Fruit fly (Drosophila melanogaster) whole organism, embryonic: ENCODE measurements around the gene Mgat4b.
A peak's percentile ranks its signal among the peaks of the same experiment; 100 is the strongest.

ENCODE experiments used
- Adf1 ChIP-seq: fragments of 200-800 bp; sonication (Bioruptor generic); IDR thresholded peaks from 2 replicates; pipeline ENCODE4 v1.3.6; 2022; ENCODE audit warnings: missing biosample characterization, missing genetic modification characterization
- Asciz ChIP-seq: fragments of 200-800 bp; sonication (Bioruptor generic); optimal IDR thresholded peaks from 2 replicates; lab custom pipeline; 2017; ENCODE audit warnings: missing biosample characterization, mild to moderate bottlenecking, missing genetic modification characterization, missing genetic modification reagents
- Atf3 ChIP-seq: fragments of 200-800 bp; sonication (Bioruptor generic); optimal IDR thresholded peaks from 3 replicates; lab custom pipeline; 2016; ENCODE audit warnings: missing biosample characterization, missing genetic modification characterization
- B-H2 ChIP-seq: fragments of 200-800 bp; sonication (Bioruptor generic); optimal IDR thresholded peaks from 2 replicates; lab custom pipeline; 2018; ENCODE audit warnings: missing biosample characterization, mild to moderate bottlenecking, missing genetic modification characterization
- CG10543 ChIP-seq: fragments of 200-800 bp; sonication (Bioruptor generic); optimal IDR thresholded peaks from 3 replicates; lab custom pipeline; 2017; ENCODE audit warnings: missing biosample characterization, mild to moderate bottlenecking, missing genetic modification characterization, moderate library complexity
- CG13424 ChIP-seq: fragments of 200-800 bp; sonication (Bioruptor generic); optimal IDR thresholded peaks from 2 replicates; lab custom pipeline; 2019; ENCODE audit warnings: missing biosample characterization, mild to moderate bottlenecking, missing genetic modification characterization, moderate library complexity
- CG14710 ChIP-seq: fragments of 200-800 bp; sonication (Bioruptor generic); optimal IDR thresholded peaks from 3 replicates; lab custom pipeline; 2019; ENCODE audit warnings: missing biosample characterization, mild to moderate bottlenecking, missing genetic modification characterization, moderate library complexity
- CG15073 ChIP-seq: fragments of 200-800 bp; sonication (Bioruptor generic); optimal IDR thresholded peaks from 2 replicates; lab custom pipeline; 2016; ENCODE audit warnings: missing biosample characterization, missing genetic modification characterization
- CG17568 ChIP-seq: fragments of 200-800 bp; sonication (Bioruptor generic); optimal IDR thresholded peaks from 2 replicates; lab custom pipeline; 2018; ENCODE audit warnings: missing biosample characterization, mild to moderate bottlenecking, missing genetic modification characterization, moderate library complexity
- CG1792 ChIP-seq: fragments of 200-800 bp; sonication (Bioruptor generic); optimal IDR thresholded peaks from 2 replicates; lab custom pipeline; 2016; ENCODE audit warnings: missing biosample characterization, missing genetic modification characterization
- CG2120 ChIP-seq: fragments of 200-800 bp; sonication (Bioruptor generic); optimal IDR thresholded peaks from 3 replicates; lab custom pipeline; 2016; ENCODE audit warnings: missing biosample characterization, missing genetic modification characterization
- CG2889 ChIP-seq: fragments of 200-800 bp; sonication (Bioruptor generic); IDR thresholded peaks from 3 replicates; pipeline ENCODE4 v1.3.6; 2022; ENCODE audit warnings: missing biosample characterization, missing genetic modification characterization
- CG31224 ChIP-seq: fragments of 200-800 bp; sonication (Bioruptor generic); IDR thresholded peaks from 2 replicates; pipeline ENCODE4 v1.3.6; 2022; ENCODE audit warnings: missing biosample characterization, missing genetic modification characterization
- CG4424 ChIP-seq: fragments of 200-800 bp; sonication (Bioruptor generic); optimal IDR thresholded peaks from 3 replicates; lab custom pipeline; 2016; ENCODE audit warnings: missing biosample characterization, missing genetic modification characterization
- CG7786 ChIP-seq: fragments of 200-800 bp; sonication (Bioruptor generic); optimal IDR thresholded peaks from 2 replicates; lab custom pipeline; 2016; ENCODE audit warnings: missing biosample characterization, missing genetic modification characterization
- CG7963 ChIP-seq: fragments of 200-800 bp; sonication (Bioruptor generic); IDR thresholded peaks from 3 replicates; pipeline ENCODE4 v1.3.6; 2022; ENCODE audit warnings: missing biosample characterization, missing genetic modification characterization; ENCODE audit not compliant: partially characterized antibody
- CG8089 ChIP-seq: fragments of 200-800 bp; sonication (Bioruptor generic); optimal IDR thresholded peaks from 3 replicates; lab custom pipeline; 2016; ENCODE audit warnings: missing biosample characterization, missing genetic modification characterization
- CG9727 ChIP-seq: fragments of 200-800 bp; sonication (Bioruptor generic); optimal IDR thresholded peaks from 3 replicates; lab custom pipeline; 2017; ENCODE audit warnings: missing biosample characterization, mild to moderate bottlenecking, missing genetic modification characterization
- CG9797 ChIP-seq: fragments of 200-800 bp; sonication (Bioruptor generic); optimal IDR thresholded peaks from 3 replicates; lab custom pipeline; 2018; ENCODE audit warnings: missing biosample characterization, mild to moderate bottlenecking, missing genetic modification characterization
- CG9932 ChIP-seq: fragments of 200-800 bp; sonication (Bioruptor generic); IDR thresholded peaks from 2 replicates; pipeline ENCODE4 v1.3.6; 2022; ENCODE audit warnings: missing biosample characterization, missing genetic modification characterization
- CkIIα-i1 ChIP-seq: fragments of 200-800 bp; sonication (Bioruptor generic); IDR thresholded peaks from 2 replicates; pipeline ENCODE4 v1.3.6; 2022; ENCODE audit warnings: missing biosample characterization, missing genetic modification characterization
- D19A ChIP-seq: fragments of 200-800 bp; optimal IDR thresholded peaks from 3 replicates; lab custom pipeline; 2019; ENCODE audit warnings: missing biosample characterization, mild to moderate bottlenecking, missing genetic modification characterization, moderate library complexity
- D19B ChIP-seq: fragments of 200-800 bp; sonication (Bioruptor generic); optimal IDR thresholded peaks from 2 replicates; lab custom pipeline; 2017; ENCODE audit warnings: missing biosample characterization, mild to moderate bottlenecking, missing genetic modification characterization
- Eip74EF ChIP-seq, 2 experiments: fragments of 200-800 bp in 1 of 2; fragments of >200 bp in 1 of 2; sonication (Bioruptor generic) in 1 of 2; optimal IDR thresholded peaks; 2 replicates each; lab custom pipeline; 2017 to 2019; ENCODE audit warnings: missing biosample characterization in 2 of 2, missing genetic modification characterization in 2 of 2, mild to moderate bottlenecking in 1 of 2, moderate library complexity in 1 of 2
- Ets97D ChIP-seq: fragments of 200-800 bp; sonication (Bioruptor generic); optimal IDR thresholded peaks from 3 replicates; lab custom pipeline; 2016; ENCODE audit warnings: missing biosample characterization, missing genetic modification characterization
- Fer2 ChIP-seq: fragments of 200-800 bp; sonication (Bioruptor generic); optimal IDR thresholded peaks from 2 replicates; lab custom pipeline; 2018; ENCODE audit warnings: missing biosample characterization, mild to moderate bottlenecking, missing genetic modification characterization, moderate library complexity
- HHEX ChIP-seq: fragments of 200-800 bp; sonication (Bioruptor generic); optimal IDR thresholded peaks from 3 replicates; lab custom pipeline; 2017; ENCODE audit warnings: missing biosample characterization, mild to moderate bottlenecking, missing genetic modification characterization, missing genetic modification reagents
- Hsf ChIP-seq: fragments of 200-800 bp; sonication (Bioruptor generic); optimal IDR thresholded peaks from 3 replicates; lab custom pipeline; 2016; ENCODE audit warnings: missing biosample characterization, missing genetic modification characterization
- Mes4 ChIP-seq: fragments of 200-800 bp; sonication (Bioruptor generic); optimal IDR thresholded peaks from 2 replicates; lab custom pipeline; 2016; ENCODE audit warnings: missing biosample characterization, missing genetic modification characterization
- Myb ChIP-seq: fragments of 200-800 bp; sonication (Bioruptor generic); optimal IDR thresholded peaks from 2 replicates; lab custom pipeline; 2016; ENCODE audit warnings: missing biosample characterization, missing genetic modification characterization
- Nf-YB ChIP-seq: fragments of 200-800 bp; sonication (Bioruptor generic); optimal IDR thresholded peaks from 3 replicates; lab custom pipeline; 2019; ENCODE audit warnings: missing biosample characterization, mild to moderate bottlenecking, missing genetic modification characterization, moderate library complexity
- Opbp ChIP-seq: fragments of 200-800 bp; sonication (Bioruptor generic); IDR thresholded peaks from 3 replicates; pipeline ENCODE4 v1.3.6; 2022; ENCODE audit warnings: missing biosample characterization, missing genetic modification characterization; ENCODE audit not compliant: partially characterized antibody
- btn ChIP-seq: fragments of 200-800 bp; sonication (Bioruptor generic); optimal IDR thresholded peaks from 2 replicates; lab custom pipeline; 2016; ENCODE audit warnings: missing biosample characterization, missing genetic modification characterization
- caup ChIP-seq: fragments of 200-800 bp; sonication (Bioruptor generic); optimal IDR thresholded peaks from 3 replicates; lab custom pipeline; 2017; ENCODE audit warnings: missing biosample characterization, mild to moderate bottlenecking, missing genetic modification characterization, moderate library complexity; ENCODE audit not compliant: severe bottlenecking
- dimm ChIP-seq: fragments of 200-800 bp; sonication (Bioruptor generic); IDR thresholded peaks from 2 replicates; pipeline ENCODE4 v1.3.6; 2022; ENCODE audit warnings: missing biosample characterization, missing genetic modification characterization
- ems ChIP-seq: fragments of 200-800 bp; sonication (Bioruptor generic); optimal IDR thresholded peaks from 3 replicates; lab custom pipeline; 2016; ENCODE audit warnings: missing biosample characterization, missing genetic modification characterization
- gcm ChIP-seq: fragments of 200-800 bp; sonication (Bioruptor generic); optimal IDR thresholded peaks from 2 replicates; lab custom pipeline; 2019; ENCODE audit warnings: missing biosample characterization, mild to moderate bottlenecking, missing genetic modification characterization, moderate library complexity
- gcm2 ChIP-seq: fragments of 200-800 bp; sonication (Bioruptor generic); optimal IDR thresholded peaks from 2 replicates; lab custom pipeline; 2016; ENCODE audit warnings: missing biosample characterization, missing genetic modification characterization
- grn ChIP-seq: fragments of 200-800 bp; sonication (Bioruptor generic); optimal IDR thresholded peaks from 3 replicates; lab custom pipeline; 2017; ENCODE audit warnings: missing biosample characterization, missing genetic modification characterization
- hkb ChIP-seq, 2 experiments: fragments of 200-800 bp in 1 of 2; fragments of >200 bp in 1 of 2; sonication (Bioruptor generic) in 1 of 2; IDR thresholded peaks in 1 of 2; optimal IDR thresholded peaks in 1 of 2; 2 replicates each; pipeline versions ENCODE4 v1.3.6 to Lab custom; 2017 to 2022; ENCODE audit warnings: missing biosample characterization in 1 of 2, missing genetic modification characterization in 1 of 2
- nerfin-2 ChIP-seq: fragments of 200-800 bp; sonication (Bioruptor generic); IDR thresholded peaks from 2 replicates; pipeline ENCODE4 v1.3.6; 2022; ENCODE audit warnings: missing biosample characterization, missing genetic modification characterization; ENCODE audit not compliant: partially characterized antibody
- p53 ChIP-seq: fragments of 200-800 bp; sonication (Bioruptor generic); optimal IDR thresholded peaks from 2 replicates; lab custom pipeline; 2016; ENCODE audit warnings: missing biosample characterization, missing genetic modification characterization
- peb ChIP-seq: fragments of 200-800 bp; sonication (Bioruptor generic); IDR thresholded peaks from 2 replicates; pipeline ENCODE4 v1.3.6; 2022; ENCODE audit warnings: missing biosample characterization, missing genetic modification characterization
- pita ChIP-seq: fragments of 200-800 bp; sonication (Bioruptor generic); optimal IDR thresholded peaks from 2 replicates; lab custom pipeline; 2017; ENCODE audit warnings: missing biosample characterization, mild to moderate bottlenecking, missing genetic modification characterization
- ro ChIP-seq: fragments of 200-800 bp; sonication (Bioruptor generic); IDR thresholded peaks from 2 replicates; pipeline ENCODE4 v1.3.6; 2022; ENCODE audit warnings: missing biosample characterization, missing genetic modification characterization
- stwl ChIP-seq: fragments of 200-800 bp; sonication (Bioruptor generic); optimal IDR thresholded peaks from 3 replicates; lab custom pipeline; 2018; ENCODE audit warnings: missing biosample characterization, mild to moderate bottlenecking, missing genetic modification characterization, moderate library complexity
- ttk ChIP-seq: fragments of 200-800 bp; sonication (Bioruptor generic); IDR thresholded peaks from 2 replicates; pipeline ENCODE4 v2.1.2; 2022; ENCODE audit warnings: missing biosample characterization, missing genetic modification characterization
- vvl ChIP-seq: fragments of 200-800 bp; sonication (Bioruptor generic); IDR thresholded peaks from 2 replicates; pipeline ENCODE4 v1.3.6; 2022; ENCODE audit warnings: missing biosample characterization, missing genetic modification characterization

Gene Mgat4b

DNA sequence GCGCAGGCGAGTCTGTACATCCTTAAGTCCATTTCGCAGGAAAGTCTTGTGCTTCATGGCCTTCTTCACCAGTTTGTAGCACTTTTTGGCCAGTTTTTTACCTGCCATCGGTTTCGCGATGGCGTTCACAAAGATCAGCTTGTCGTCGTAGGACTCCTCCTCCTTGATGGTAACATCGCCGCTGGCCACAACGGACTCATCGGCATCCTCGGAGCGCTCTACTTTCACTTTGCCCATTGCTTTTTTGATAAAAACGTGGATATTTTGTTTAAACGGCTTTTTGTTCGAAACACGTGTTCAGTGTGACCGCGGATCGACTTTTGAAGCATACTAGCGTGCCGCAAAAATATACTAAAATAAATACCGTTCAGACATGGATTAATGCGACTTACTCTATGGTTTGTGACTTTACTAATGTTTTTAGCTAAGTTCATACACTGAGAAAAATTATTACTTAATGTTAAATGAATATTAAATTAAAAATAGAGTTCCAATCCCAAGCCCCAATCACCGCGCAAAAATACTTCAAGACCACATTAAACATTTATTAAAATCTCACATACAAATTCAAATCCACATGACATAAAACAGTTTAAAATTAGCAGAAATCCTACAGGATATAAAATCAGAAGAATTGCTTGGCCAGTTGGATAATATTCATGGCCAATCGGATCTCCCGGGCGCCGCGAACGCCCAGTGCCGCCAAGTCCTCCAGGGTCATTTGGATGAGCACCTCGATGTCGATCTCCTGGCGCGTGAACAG is 33.0 kb upstream of the Mgat4b start, which contains the start of gene NHP2 (continued):
- TF ChIP-seq CG4424 (GFP tag; lab: Kevin White, UChicago) = peak; percentile 83
- TF ChIP-seq HHEX (GFP tag; lab: Kevin White, UChicago) = peak; percentile 85
- peak; percentile 87 for TF ChIP-seq CG9727 (GFP tag; lab: Kevin White, UChicago)
- TF ChIP-seq Opbp (GFP tag; lab: Robert Waterston, UW) = no peak
- no peak for TF ChIP-seq Mes4 (GFP tag; lab: Kevin White, UChicago)
- TF ChIP-seq ro (GFP tag; lab: Robert Waterston, UW) = no peak
- no peak; the same call in 2 of the 3 replicates for TF ChIP-seq CG2889 (GFP tag; lab: Robert Waterston, UW)
- peak; percentile 87 for TF ChIP-seq stwl (tag; lab: Kevin White, UChicago)
- peak; percentile 73 for TF ChIP-seq Myb (GFP tag; lab: Kevin White, UChicago)
- TF ChIP-seq CG7963 (GFP tag; lab: Robert Waterston, UW) = no peak
- TF ChIP-seq Eip74EF (GFP tag; optimal IDR thresholded peaks at IDR 0.05; lab: Kevin White, UChicago) = no peak
- TF ChIP-seq CG15073 = no peak
- peak; percentile 73 for TF ChIP-seq D19B (GFP tag; lab: Kevin White, UChicago)
- peak; percentile 79 for TF ChIP-seq pita (GFP tag; lab: Kevin White, UChicago)
- TF ChIP-seq Adf1 (GFP tag; lab: Robert Waterston, UW) = peak; percentile 57
- TF ChIP-seq B-H2 (GFP tag; lab: Kevin White, UChicago) = peak; percentile 48
- peak; percentile 59 for TF ChIP-seq CG7786 (GFP tag; lab: Kevin White, UChicago)
- TF ChIP-seq CG10543 (GFP tag; lab: Kevin White, UChicago) = no peak
- TF ChIP-seq CG14710 (tag; lab: Kevin White, UChicago) = peak; percentile 83
- no peak for TF ChIP-seq nerfin-2 (GFP tag; lab: Robert Waterston, UW)
- TF ChIP-seq CG9797 (GFP tag; lab: Kevin White, UChicago) = peak; percentile 93
- no peak for TF ChIP-seq CG17568 (GFP tag; lab: Kevin White, UChicago)
- TF ChIP-seq CkIIα-i1 = no peak; the same call in 1 of the 2 replicates
- peak; percentile 84 for TF ChIP-seq Ets97D (GFP tag; lab: Kevin White, UChicago)
- TF ChIP-seq ttk (GFP tag; lab: Robert Waterston, UW) = peak; percentile 74
- no peak; the same call in 1 of the 2 replicates for TF ChIP-seq dimm
- no peak for TF ChIP-seq grn (GFP tag; lab: Kevin White, UChicago)
- TF ChIP-seq Fer2 (tag; lab: Kevin White, UChicago) = peak; percentile 67
- TF ChIP-seq btn (GFP tag; lab: Kevin White, UChicago) = no peak
- TF ChIP-seq caup (GFP tag; lab: Kevin White, UChicago) = peak; percentile 87
- TF ChIP-seq D19A (tag; lab: Kevin White, UChicago) = peak; percentile 77
- TF ChIP-seq p53 (GFP tag; lab: Kevin White, UChicago) = no peak
- TF ChIP-seq Asciz = no peak
- TF ChIP-seq Hsf (GFP tag; lab: Kevin White, UChicago) = peak; percentile 81
- TF ChIP-seq hkb (optimal IDR thresholded peaks at IDR 0.05; lab: Kevin White, UChicago) = no peak
- peak; percentile 94 for TF ChIP-seq hkb (GFP tag; IDR thresholded peaks at IDR 0.05; lab: Robert Waterston, UW)
- TF ChIP-seq CG13424 (tag; lab: Kevin White, UChicago) = peak; percentile 80
- TF ChIP-seq CG31224 (GFP tag; lab: Robert Waterston, UW) = peak; percentile 81
- TF ChIP-seq gcm2 (GFP tag; lab: Kevin White, UChicago) = no peak
- peak; percentile 84 for TF ChIP-seq CG9932 (GFP tag; lab: Robert Waterston, UW)
- peak; percentile 86 for TF ChIP-seq gcm (GFP tag; lab: Kevin White, UChicago)
- peak; percentile 40 for TF ChIP-seq CG1792 (GFP tag; lab: Kevin White, UChicago)
- TF ChIP-seq CG2120 (GFP tag; lab: Kevin White, UChicago) = peak; percentile 86
- TF ChIP-seq Atf3 (GFP tag; lab: Kevin White, UChicago) = peak; percentile 47
- peak; percentile 58 for TF ChIP-seq ems (GFP tag; lab: Kevin White, UChicago)
- peak; percentile 56; the same call in 1 of the 2 replicates for TF ChIP-seq peb (GFP tag; lab: Robert Waterston, UW)
- peak; percentile 94 for TF ChIP-seq vvl (GFP tag; lab: Robert Waterston, UW)
- TF ChIP-seq Nf-YB = peak; percentile 65
- peak; percentile 34 for TF ChIP-seq CG8089 (GFP tag; lab: Kevin White, UChicago)
